Worm (Caenorhabditis elegans) whole organism, L1 larva: ENCODE data around the gene C05D12.3.
A peak's percentile ranks its signal among the peaks of the same experiment; 100 is the strongest.

Experiments
- F16B12.6 ChIP-seq: fragments of 150-350 bp; optimal IDR thresholded peaks from 2 replicates; lab custom pipeline; 2014; ENCODE audit warnings: missing biosample characterization, missing genetic modification characterization
- blmp-1 ChIP-seq: fragments of 150-350 bp; optimal IDR thresholded peaks from 2 replicates; lab custom pipeline; 2014; ENCODE audit warnings: missing biosample characterization, missing genetic modification characterization
- ceh-8 ChIP-seq: fragments of 200-800 bp; sonication (Bioruptor generic); optimal IDR thresholded peaks from 2 replicates; lab custom pipeline; 2018; ENCODE audit warnings: mild to moderate bottlenecking, missing genetic modification characterization, moderate library complexity, missing compliant biosample characterization
- ceh-88 ChIP-seq: fragments of 200-800 bp; sonication (Bioruptor generic); IDR thresholded peaks from 2 replicates; pipeline ENCODE4 v1.3.6; 2022; ENCODE audit warnings: missing genetic modification characterization, missing compliant biosample characterization
- dpl-1 ChIP-seq, 3 experiments: fragments of 150-350 bp in 2 of 3; sonication (generic microtip) in 1 of 3; optimal IDR thresholded peaks; 2 replicates each; lab custom pipeline; 2014 to 2017; ENCODE audit warnings: missing biosample characterization in 3 of 3, missing genetic modification characterization in 3 of 3, missing genetic modification reagents in 3 of 3
- dsc-1 ChIP-seq: sonication (generic microtip); optimal IDR thresholded peaks from 2 replicates; lab custom pipeline; 2016; ENCODE audit warnings: mild to moderate bottlenecking, missing genetic modification characterization, missing compliant biosample characterization
- efl-1 ChIP-seq, 4 experiments: fragments of 150-350 bp; optimal IDR thresholded peaks in 3 of 4; peaks in 1 of 4; 1 replicate in 1 of 4; 2 replicates in 3 of 4; lab custom pipeline; 2014; ENCODE audit warnings: missing biosample characterization in 2 of 4, missing genetic modification characterization in 2 of 4, missing genetic modification reagents in 2 of 4
- egl-13 ChIP-seq: sonication (generic microtip); optimal IDR thresholded peaks from 2 replicates; lab custom pipeline; 2016; ENCODE audit warnings: missing genotype, missing genetic modification reagents, missing genetic modification characterization, missing compliant biosample characterization
- elt-2 ChIP-seq: sonication (generic microtip); optimal IDR thresholded peaks from 2 replicates; lab custom pipeline; 2016; ENCODE audit warnings: missing genetic modification characterization, mild to moderate bottlenecking, inconsistent platforms, missing compliant biosample characterization, missing genetic modification reagents
- elt-3 ChIP-seq, 6 experiments: fragments of 150-350 bp in 1 of 6; sonication (generic microtip); optimal IDR thresholded peaks; 2 replicates each; lab custom pipeline; 2017 to 2018; ENCODE audit warnings: missing biosample characterization in 6 of 6, missing genetic modification characterization in 6 of 6, inconsistent platforms in 1 of 6
- fkh-10 ChIP-seq: sonication (generic microtip); optimal IDR thresholded peaks from 2 replicates; lab custom pipeline; 2017; ENCODE audit warnings: missing biosample characterization, missing genetic modification reagents, missing genetic modification characterization
- fkh-4 ChIP-seq: sonication (generic microtip); optimal IDR thresholded peaks from 2 replicates; lab custom pipeline; 2016; ENCODE audit warnings: missing compliant biosample characterization, missing genetic modification characterization, borderline replicate concordance
- fkh-8 ChIP-seq: sonication (generic microtip); optimal IDR thresholded peaks from 2 replicates; lab custom pipeline; 2016; ENCODE audit warnings: mild to moderate bottlenecking, missing genetic modification characterization, missing compliant biosample characterization
- fos-1 ChIP-seq: fragments of 150-350 bp; optimal IDR thresholded peaks from 2 replicates; lab custom pipeline; 2014; ENCODE audit warnings: missing biosample characterization, missing genetic modification characterization
- grh-1 ChIP-seq: fragments of 200-800 bp; sonication (Bioruptor generic); IDR thresholded peaks from 2 replicates; pipeline ENCODE4 v1.3.6; 2022; ENCODE audit warnings: missing genetic modification reagents, missing genetic modification characterization, missing compliant biosample characterization
- hlh-17 ChIP-seq: fragments of 200-800 bp; sonication (Bioruptor generic); optimal IDR thresholded peaks from 2 replicates; lab custom pipeline; 2018; ENCODE audit warnings: missing genetic modification characterization, mild to moderate bottlenecking, missing compliant biosample characterization, moderate library complexity, borderline replicate concordance
- hlh-4 ChIP-seq: sonication (generic microtip); optimal IDR thresholded peaks from 2 replicates; lab custom pipeline; 2016; ENCODE audit warnings: mild to moderate bottlenecking, missing genetic modification characterization, missing compliant biosample characterization
- irx-1 ChIP-seq: sonication (generic microtip); optimal IDR thresholded peaks from 2 replicates; lab custom pipeline; 2016; ENCODE audit warnings: missing genetic modification characterization, missing compliant biosample characterization
- isw-1 ChIP-seq: fragments of 200-800 bp; sonication (Bioruptor generic); IDR thresholded peaks from 2 replicates; pipeline ENCODE4 v1.3.6; 2022; ENCODE audit warnings: missing genetic modification characterization, missing compliant biosample characterization
- jun-1 ChIP-seq: fragments of 150-350 bp; optimal IDR thresholded peaks from 2 replicates; lab custom pipeline; 2014; ENCODE audit warnings: missing biosample characterization, missing genetic modification reagents, missing genetic modification characterization
- lin-13 ChIP-seq: fragments of 150-350 bp; optimal IDR thresholded peaks from 2 replicates; lab custom pipeline; 2014; ENCODE audit warnings: missing biosample characterization, missing genetic modification reagents, missing genetic modification characterization
- lin-39 ChIP-seq: fragments of 150-350 bp; optimal IDR thresholded peaks from 2 replicates; lab custom pipeline; 2014; ENCODE audit warnings: missing biosample characterization, missing genetic modification reagents, missing genetic modification characterization
- lsy-2 ChIP-seq, 2 experiments: fragments of 150-350 bp; optimal IDR thresholded peaks; 2 replicates each; lab custom pipeline; 2014; ENCODE audit warnings: missing biosample characterization in 2 of 2, missing genetic modification characterization in 2 of 2
- nhr-11 ChIP-seq: fragments of 150-350 bp; optimal IDR thresholded peaks from 2 replicates; lab custom pipeline; 2014; ENCODE audit warnings: missing biosample characterization, missing genetic modification characterization
- nhr-20 ChIP-seq: sonication (generic microtip); optimal IDR thresholded peaks from 2 replicates; lab custom pipeline; 2016; ENCODE audit warnings: mild to moderate bottlenecking, missing genetic modification characterization, missing compliant biosample characterization
- nhr-237 ChIP-seq: fragments of 150-350 bp; optimal IDR thresholded peaks from 2 replicates; lab custom pipeline; 2014; ENCODE audit warnings: missing biosample characterization, missing genetic modification characterization
- nhr-28 ChIP-seq: fragments of 150-350 bp; optimal IDR thresholded peaks from 2 replicates; lab custom pipeline; 2014; ENCODE audit warnings: missing biosample characterization, missing genetic modification characterization
- nhr-47 ChIP-seq: sonication (generic microtip); optimal IDR thresholded peaks from 2 replicates; lab custom pipeline; 2016; ENCODE audit warnings: mild to moderate bottlenecking, missing genetic modification characterization, moderate library complexity, missing compliant biosample characterization
- nhr-71 ChIP-seq: sonication (generic microtip); optimal IDR thresholded peaks from 2 replicates; lab custom pipeline; 2016; ENCODE audit warnings: mild to moderate bottlenecking, missing genetic modification characterization, moderate library complexity, missing compliant biosample characterization
- nhr-77 ChIP-seq: fragments of 150-350 bp; optimal IDR thresholded peaks from 2 replicates; lab custom pipeline; 2014; ENCODE audit warnings: missing biosample characterization, missing genetic modification characterization
- nhr-85 ChIP-seq: sonication (generic microtip); peaks from one replicate; lab custom pipeline; 2016; ENCODE audit warnings: missing genetic modification characterization, inconsistent platforms, missing compliant biosample characterization
- nhr-90 ChIP-seq: sonication (generic microtip); optimal IDR thresholded peaks from 2 replicates; lab custom pipeline; 2016; ENCODE audit warnings: mild to moderate bottlenecking, missing genetic modification characterization, missing compliant biosample characterization; ENCODE audit not compliant: poor library complexity
- pag-3 ChIP-seq: sonication (generic microtip); optimal IDR thresholded peaks from 2 replicates; lab custom pipeline; 2017; ENCODE audit warnings: missing genetic modification characterization, mild to moderate bottlenecking, missing compliant biosample characterization, antibody characterized with exemption, borderline replicate concordance; ENCODE audit not compliant: insufficient read depth
- pax-3 ChIP-seq: fragments of 200-800 bp; sonication (Bioruptor generic); optimal IDR thresholded peaks from 2 replicates; lab custom pipeline; 2018; ENCODE audit warnings: mild to moderate bottlenecking, missing genetic modification characterization, moderate library complexity, missing compliant biosample characterization
- skn-1 ChIP-seq: fragments of 150-350 bp; optimal IDR thresholded peaks from 2 replicates; lab custom pipeline; 2014; ENCODE audit warnings: missing biosample characterization, missing genetic modification characterization
- sox-4 ChIP-seq: sonication (generic microtip); optimal IDR thresholded peaks from 2 replicates; lab custom pipeline; 2016; ENCODE audit warnings: missing genetic modification characterization, missing compliant biosample characterization
- sptf-1 ChIP-seq: fragments of 150-350 bp; optimal IDR thresholded peaks from 2 replicates; lab custom pipeline; 2014; ENCODE audit warnings: missing biosample characterization, missing genetic modification characterization
- tbx-2 ChIP-seq: sonication (generic microtip); optimal IDR thresholded peaks from 2 replicates; lab custom pipeline; 2016; ENCODE audit warnings: missing genetic modification characterization, missing compliant biosample characterization
- tlp-1 ChIP-seq: fragments of 150-350 bp; optimal IDR thresholded peaks from 2 replicates; lab custom pipeline; 2014; ENCODE audit warnings: missing biosample characterization, missing genetic modification characterization
- unc-30 ChIP-seq: sonication (generic microtip); optimal IDR thresholded peaks from 2 replicates; lab custom pipeline; 2017; ENCODE audit warnings: missing biosample characterization, missing genetic modification characterization
- unc-62 ChIP-seq: fragments of 150-350 bp; optimal IDR thresholded peaks from 2 replicates; lab custom pipeline; 2014; ENCODE audit warnings: missing biosample characterization, missing genetic modification reagents, missing genetic modification characterization
- unc-86 ChIP-seq: sonication (generic microtip); optimal IDR thresholded peaks from 2 replicates; lab custom pipeline; 2016; ENCODE audit warnings: missing genetic modification characterization, missing compliant biosample characterization
- vab-15 ChIP-seq: sonication (generic microtip); optimal IDR thresholded peaks from 2 replicates; lab custom pipeline; 2017; ENCODE audit warnings: missing genotype, mild to moderate bottlenecking, missing genetic modification characterization, missing compliant biosample characterization
- xbp-1 ChIP-seq: sonication (generic microtip); optimal IDR thresholded peaks from 2 replicates; lab custom pipeline; 2016; ENCODE audit warnings: missing genetic modification characterization, missing compliant biosample characterization
- zag-1 ChIP-seq: fragments of 150-350 bp; optimal IDR thresholded peaks from 2 replicates; lab custom pipeline; 2014; ENCODE audit warnings: missing biosample characterization, missing genetic modification characterization
- ztf-4 ChIP-seq: fragments of 150-350 bp; optimal IDR thresholded peaks from 2 replicates; lab custom pipeline; 2014; ENCODE audit warnings: missing biosample characterization, missing genetic modification characterization

C05D12.3 gene

ce11 chrII:11424579-11425316 is at the start of gene C05D12.3:
TSS of gene C05D12.3 (plus strand) at chrII:11425266.
- TF ChIP-seq jun-1 (tag; lab: Kevin White, UChicago) (no peak), elt-2 (tag; lab: Kevin White, UChicago) (peak; percentile 22), efl-1 (optimal IDR thresholded peaks at IDR 0.05; lab: Kevin White, UChicago) (no peak), efl-1 (GFP tag; optimal IDR thresholded peaks at IDR 0.05 in 1 of 2; lab: Kevin White, UChicago) (peak in 1 of 2 experiments; percentile 49)

DNA sequence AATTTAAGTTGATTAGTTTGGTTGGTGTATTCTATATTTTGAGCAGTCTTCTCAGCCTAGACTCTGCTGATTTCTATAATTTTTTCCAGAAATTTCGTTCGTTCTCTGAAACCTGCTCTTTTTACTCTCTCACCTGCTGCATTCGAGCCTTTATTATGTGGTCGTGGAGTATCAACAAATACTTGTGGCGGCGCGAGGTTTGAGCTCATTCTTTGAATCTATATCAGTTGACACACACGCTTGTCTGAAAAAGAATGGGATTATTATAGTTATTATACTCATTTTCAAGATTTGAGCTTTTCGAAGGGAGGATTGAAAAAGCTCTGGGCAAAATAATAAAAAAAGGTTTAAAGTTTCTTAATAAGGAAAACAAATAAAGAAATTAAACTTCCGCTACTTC is 49.0 kb upstream of the C05D12.3 start:
- TF ChIP-seq nhr-237 (tag; lab: Kevin White, UChicago), result no peak
- no peak for TF ChIP-seq unc-86
- TF ChIP-seq nhr-47 (tag; lab: Kevin White, UChicago), result peak; percentile 13
- TF ChIP-seq tbx-2 (tag; lab: Kevin White, UChicago), result no peak
- TF ChIP-seq hlh-17 (GFP tag; lab: Kevin White, UChicago), result no peak
- TF ChIP-seq unc-62 (GFP tag; lab: Kevin White, UChicago), result no peak
- no peak for TF ChIP-seq isw-1
- no peak for TF ChIP-seq efl-1 (optimal IDR thresholded peaks at IDR 0.05; lab: Kevin White, UChicago)
- no peak for TF ChIP-seq efl-1 (GFP tag; optimal IDR thresholded peaks at IDR 0.05 in 1 of 2; lab: Kevin White, UChicago)
- peak; percentile 57 for TF ChIP-seq dsc-1 (tag; lab: Kevin White, UChicago)
- TF ChIP-seq nhr-11 (tag; lab: Kevin White, UChicago), result peak; percentile 63
- TF ChIP-seq fkh-8 (tag; lab: Kevin White, UChicago), result peak; percentile 82
- TF ChIP-seq nhr-71 (tag; lab: Kevin White, UChicago), result peak; percentile 54
- peak; percentile 4 for TF ChIP-seq pax-3
- TF ChIP-seq sox-4 (tag; lab: Kevin White, UChicago), result peak; percentile 28
- no peak for TF ChIP-seq grh-1 (GFP tag; lab: Robert Waterston, UW)
- no peak for TF ChIP-seq unc-30 (tag; lab: Kevin White, UChicago)
- no peak for TF ChIP-seq tlp-1

ce11 chrII:11376598-11377108 is 48.4 kb upstream of the C05D12.3 start:
- TF ChIP-seq elt-3 (tag; optimal IDR thresholded peaks at IDR 0.05; lab: Kevin White, UChicago) (peak in 1 of 6 experiments; percentile 31), ceh-8 (GFP tag; lab: Kevin White, UChicago) (no peak), nhr-90 (tag; lab: Kevin White, UChicago) (peak; percentile 69), pag-3 (tag; lab: Kevin White, UChicago) (no peak), fkh-10 (GFP tag; lab: Kevin White, UChicago) (no peak), ceh-88 (no peak), hlh-17 (GFP tag; lab: Kevin White, UChicago) (no peak), nhr-28 (tag; lab: Kevin White, UChicago) (no peak), grh-1 (GFP tag; lab: Robert Waterston, UW) (peak; percentile 8; the same call in 1 of the 2 replicates), fkh-4 (tag; lab: Kevin White, UChicago) (no peak), egl-13 (tag; lab: Kevin White, UChicago) (no peak), irx-1 (tag; lab: Kevin White, UChicago) (no peak), ztf-4 (tag; lab: Kevin White, UChicago) (peak; percentile 44), zag-1 (tag; lab: Kevin White, UChicago) (no peak), fos-1 (tag; lab: Kevin White, UChicago) (no peak), nhr-85 (peak; percentile 88), skn-1 (tag; lab: Kevin White, UChicago) (no peak), F16B12.6 (no peak), dpl-1 (GFP tag; optimal IDR thresholded peaks at IDR 0.05; lab: Kevin White, UChicago) (peak in 2 of 3 experiments; percentile 17 to 35), nhr-47 (tag; lab: Kevin White, UChicago) (peak; percentile 68), lin-39 (tag; lab: Kevin White, UChicago) (peak; percentile 34), hlh-4 (tag; lab: Kevin White, UChicago) (no peak), sptf-1 (no peak), xbp-1 (tag; lab: Kevin White, UChicago) (no peak), vab-15 (tag; lab: Kevin White, UChicago) (no peak), isw-1 (no peak), tbx-2 (tag; lab: Kevin White, UChicago) (no peak), nhr-77 (tag; lab: Kevin White, UChicago) (peak; percentile 16), lsy-2 (tag; optimal IDR thresholded peaks at IDR 0.05; lab: Kevin White, UChicago) (peak in 1 of 2 experiments; percentile 14), lin-13 (GFP tag; lab: Kevin White, UChicago) (peak; percentile 1), blmp-1 (tag; lab: Kevin White, UChicago) (no peak), nhr-20 (tag; lab: Kevin White, UChicago) (peak; percentile 52)
